Worm (Caenorhabditis elegans): ENCODE results near the gene mstr-2.

The mstr-2 gene

DNA sequence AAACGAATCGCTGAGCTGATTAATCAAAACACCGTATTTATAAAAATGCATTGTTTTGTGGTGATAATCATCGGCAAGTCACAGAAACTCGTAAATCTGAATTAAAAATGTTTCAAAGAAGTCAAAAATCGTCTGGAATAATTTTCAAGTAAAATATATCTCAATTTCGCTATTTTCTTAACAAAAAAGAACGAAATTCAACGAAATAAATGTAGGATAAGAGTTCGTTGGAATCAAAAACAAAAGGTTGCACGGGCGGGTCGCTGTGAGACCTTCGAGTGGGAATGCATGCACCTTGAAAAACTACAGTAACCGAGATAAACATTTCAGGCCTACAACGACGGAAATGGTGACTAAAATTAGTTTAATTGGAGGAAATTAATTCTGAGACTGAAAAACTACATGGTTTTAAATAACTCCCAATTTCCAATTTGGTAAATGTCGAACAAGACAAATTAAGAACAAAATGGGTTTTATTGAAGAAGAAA, 34.6 kb upstream of the mstr-2 start, which contains the start of gene C28A5.1 (continued):
- TF ChIP-seq Y67H2A.10 (GFP tag; conservative IDR thresholded peaks at IDR 0.05) (no peak), tlf-1 (GFP tag; optimal IDR thresholded peaks at IDR 0.05) (peak; percentile 30), rcor-1 (GFP tag; IDR thresholded peaks at IDR 0.05) (peak; percentile 7; the same call in 1 of the 2 replicates), rec-8 (tag; optimal IDR thresholded peaks at IDR 0.05) (no peak), lsl-1 (GFP tag; optimal IDR thresholded peaks at IDR 0.05) (peak; percentile 97), mes-4 (tag; optimal IDR thresholded peaks at IDR 0.05) (no peak), D2030.7 (GFP tag; IDR thresholded peaks at IDR 0.05) (peak; percentile 91), egrh-3 (GFP tag; IDR thresholded peaks at IDR 0.05) (no peak), let-526 (GFP tag; IDR thresholded peaks at IDR 0.05) (no peak), mcd-1 (GFP tag; IDR thresholded peaks at IDR 0.05) (no peak), B0261.1 (tag; optimal IDR thresholded peaks at IDR 0.05) (no peak), attf-5 (GFP tag; optimal IDR thresholded peaks at IDR 0.05) (no peak), lir-1 (GFP tag; conservative IDR thresholded peaks at IDR 0.05) (no peak), Y95B8A.8 (GFP tag; IDR thresholded peaks at IDR 0.05) (0 out of 2 replicates have a peak, but pooled peaks have one; percentile 63), atf-7 (tag; optimal IDR thresholded peaks at IDR 0.05) (no peak), athp-1 (tag; optimal IDR thresholded peaks at IDR 0.05) (no peak), ZK185.1 (tag; optimal IDR thresholded peaks at IDR 0.05; ENCODE audit: poor library complexity, severe bottlenecking) (no peak), F23B12.7 (tag; optimal IDR thresholded peaks at IDR 0.05; ENCODE audit: insufficient read depth) (peak; percentile 65), him-1 (tag; optimal IDR thresholded peaks at IDR 0.05) (peak; percentile 86), hlh-26 (GFP tag; conservative IDR thresholded peaks at IDR 0.05) (no peak), Y53G8AR.9 (GFP tag; conservative IDR thresholded peaks at IDR 0.05) (no peak), B0019.2 (GFP tag; conservative IDR thresholded peaks at IDR 0.05) (no peak), B0336.3 (GFP tag; IDR thresholded peaks at IDR 0.05) (no peak), ceh-27 (GFP tag; optimal IDR thresholded peaks at IDR 0.05) (no peak), ceh-100 (GFP tag; IDR thresholded peaks at IDR 0.05) (no peak), F33H1.4 (GFP tag; IDR thresholded peaks at IDR 0.05) (peak; percentile 95), sea-2 (GFP tag; IDR thresholded peaks at IDR 0.05) (no peak), hlh-12 (tag; optimal IDR thresholded peaks at IDR 0.05) (no peak), lin-54 (GFP tag; optimal IDR thresholded peaks at IDR 0.05) (peak; percentile 41), ztf-3 (GFP tag; optimal IDR thresholded peaks at IDR 0.05) (no peak), madf-3 (GFP tag; IDR thresholded peaks at IDR 0.05) (no peak), madf-6 (GFP tag; IDR thresholded peaks at IDR 0.05) (peak; percentile 97), F22D6.2 (tag; optimal IDR thresholded peaks at IDR 0.05) (no peak), lin-40 (tag; optimal IDR thresholded peaks at IDR 0.05) (no peak), T26A5.8 (tag; optimal IDR thresholded peaks at IDR 0.05) (no peak), aptf-3 (GFP tag; IDR thresholded peaks at IDR 0.05) (no peak), C17E4.6 (GFP tag; IDR thresholded peaks at IDR 0.05) (no peak), F10E7.11 (tag; optimal IDR thresholded peaks at IDR 0.05) (no peak), hrde-1 (tag; optimal IDR thresholded peaks at IDR 0.05; ENCODE audit: borderline replicate concordance) (peak; percentile 67), Y56A3A.18 (GFP tag; IDR thresholded peaks at IDR 0.05) (0 out of 2 replicates have a peak, but pooled peaks have one; percentile 25), fkh-3 (tag; optimal IDR thresholded peaks at IDR 0.05) (no peak), dpl-1 (GFP tag; optimal IDR thresholded peaks at IDR 0.05) (peak; percentile 44), xnd-1 (tag; optimal IDR thresholded peaks at IDR 0.05) (peak; percentile 91), nhr-80 (tag; optimal IDR thresholded peaks at IDR 0.05) (no peak), snpc-1.1 (tag; optimal IDR thresholded peaks at IDR 0.05; ENCODE audit: insufficient read depth) (peak; percentile 48), snpc-1.3 (tag; optimal IDR thresholded peaks at IDR 0.05; ENCODE audit: insufficient read depth) (peak; percentile 81), lag-1 (GFP tag; IDR thresholded peaks at IDR 0.05) (no peak), F57A8.1 (GFP tag; optimal IDR thresholded peaks at IDR 0.05) (no peak)
